Worm (Caenorhabditis elegans): ENCODE data around the gene Y105C5B.9.

Y105C5B.9 gene

ce11 chrIV:15915061-15915460, 15.3 kb upstream of the Y105C5B.9 start:
- no peak for TF ChIP-seq pha-4 (tag; optimal IDR thresholded peaks at IDR 0.05)
- TF ChIP-seq nhr-12 (tag; optimal IDR thresholded peaks at IDR 0.05): no peak
- no peak for TF ChIP-seq lin-32 (GFP tag; optimal IDR thresholded peaks at IDR 0.05)
- no peak for TF ChIP-seq M03D4.4 (tag; optimal IDR thresholded peaks at IDR 0.05)
- no peak for TF ChIP-seq elt-1 (tag; optimal IDR thresholded peaks at IDR 0.05; ENCODE audit: borderline replicate concordance, insufficient read depth)
- TF ChIP-seq elt-3 (tag; optimal IDR thresholded peaks at IDR 0.05): no peak
- no peak for TF ChIP-seq ceh-39 (tag; optimal IDR thresholded peaks at IDR 0.05)
- TF ChIP-seq unc-120 (tag; optimal IDR thresholded peaks at IDR 0.05; ENCODE audit: poor library complexity, severe bottlenecking): no peak
- no peak for TF ChIP-seq nhr-2 (tag; optimal IDR thresholded peaks at IDR 0.05)
- TF ChIP-seq ces-1 (GFP tag; optimal IDR thresholded peaks at IDR 0.05): no peak
- TF ChIP-seq nhr-28 (tag; optimal IDR thresholded peaks at IDR 0.05): no peak
- TF ChIP-seq lsy-2 (tag; optimal IDR thresholded peaks at IDR 0.05): no peak
- TF ChIP-seq drap-1 (GFP tag; optimal IDR thresholded peaks at IDR 0.05): no peak
- no peak for TF ChIP-seq snpc-4 (tag; optimal IDR thresholded peaks at IDR 0.05)
- TF ChIP-seq unc-62 (GFP tag; optimal IDR thresholded peaks at IDR 0.05): no peak
- no peak for TF ChIP-seq mls-2 (tag; optimal IDR thresholded peaks at IDR 0.05)
- TF ChIP-seq ceh-43 (GFP tag; optimal IDR thresholded peaks at IDR 0.05): no peak
- no peak for TF ChIP-seq mab-5 (tag; optimal IDR thresholded peaks at IDR 0.05)
- TF ChIP-seq ceh-83 (GFP tag; optimal IDR thresholded peaks at IDR 0.05): no peak
- no peak for TF ChIP-seq tbx-8 (GFP tag; optimal IDR thresholded peaks at IDR 0.05)

- TF ChIP-seq mab-5 (tag; optimal IDR thresholded peaks at IDR 0.05) (no peak), lin-32 (GFP tag; optimal IDR thresholded peaks at IDR 0.05) (no peak), elt-3 (tag; optimal IDR thresholded peaks at IDR 0.05) (no peak), nhr-237 (tag; optimal IDR thresholded peaks at IDR 0.05) (no peak), nhr-2 (tag; optimal IDR thresholded peaks at IDR 0.05) (no peak), lsy-2 (tag; optimal IDR thresholded peaks at IDR 0.05) (no peak), ham-2 (GFP tag; optimal IDR thresholded peaks at IDR 0.05) (no peak), nhr-12 (tag; optimal IDR thresholded peaks at IDR 0.05) (no peak), mls-2 (tag; optimal IDR thresholded peaks at IDR 0.05) (no peak), nhr-76 (tag; optimal IDR thresholded peaks at IDR 0.05) (no peak), ceh-83 (GFP tag; optimal IDR thresholded peaks at IDR 0.05) (no peak), tbx-8 (GFP tag; optimal IDR thresholded peaks at IDR 0.05) (no peak), unc-62 (GFP tag; optimal IDR thresholded peaks at IDR 0.05) (no peak), ces-1 (GFP tag; optimal IDR thresholded peaks at IDR 0.05) (no peak), ztf-11 (tag; optimal IDR thresholded peaks at IDR 0.05) (no peak)
Measured at ce11 chrIV:15923000-15923399, 7.4 kb upstream of the Y105C5B.9 start.

ce11 chrIV:15926746-15927145, 3.6 kb upstream of the Y105C5B.9 start, which contains the start of gene Y105C5B.8:
TSS of gene Y105C5B.8 (minus strand) at chrIV:15926846.
- TF ChIP-seq drap-1 (GFP tag; optimal IDR thresholded peaks at IDR 0.05) (no peak), sptf-1 (tag; optimal IDR thresholded peaks at IDR 0.05) (no peak), unc-62 (GFP tag; optimal IDR thresholded peaks at IDR 0.05) (no peak), pha-4 (tag; optimal IDR thresholded peaks at IDR 0.05) (no peak), lsy-2 (tag; optimal IDR thresholded peaks at IDR 0.05) (no peak), ceh-83 (GFP tag; optimal IDR thresholded peaks at IDR 0.05) (no peak), M03D4.4 (tag; optimal IDR thresholded peaks at IDR 0.05) (no peak), nhr-12 (tag; optimal IDR thresholded peaks at IDR 0.05) (no peak), elt-1 (tag; optimal IDR thresholded peaks at IDR 0.05; ENCODE audit: borderline replicate concordance, insufficient read depth) (no peak), bed-3 (GFP tag; optimal IDR thresholded peaks at IDR 0.05) (no peak), ceh-43 (GFP tag; optimal IDR thresholded peaks at IDR 0.05) (no peak), hlh-1 (tag; optimal IDR thresholded peaks at IDR 0.05) (no peak), elt-3 (tag; optimal IDR thresholded peaks at IDR 0.05) (no peak), zip-8 (tag; optimal IDR thresholded peaks at IDR 0.05) (no peak), unc-120 (tag; optimal IDR thresholded peaks at IDR 0.05; ENCODE audit: poor library complexity, severe bottlenecking) (no peak), nhr-28 (tag; optimal IDR thresholded peaks at IDR 0.05) (no peak), nhr-76 (tag; optimal IDR thresholded peaks at IDR 0.05) (no peak), lin-32 (GFP tag; optimal IDR thresholded peaks at IDR 0.05) (no peak)

ce11 chrIV:15929831-15930230, 550 bp upstream of the Y105C5B.9 start:
- TF ChIP-seq bed-3 (GFP tag; optimal IDR thresholded peaks at IDR 0.05) (no peak), ham-2 (GFP tag; optimal IDR thresholded peaks at IDR 0.05) (no peak), sem-2 (GFP tag; optimal IDR thresholded peaks at IDR 0.05) (no peak), flh-1 (GFP tag; optimal IDR thresholded peaks at IDR 0.05) (no peak), cnd-1 (tag; optimal IDR thresholded peaks at IDR 0.05) (no peak), M03D4.4 (tag; optimal IDR thresholded peaks at IDR 0.05) (no peak), unc-62 (GFP tag; optimal IDR thresholded peaks at IDR 0.05) (no peak), sptf-1 (tag; optimal IDR thresholded peaks at IDR 0.05) (no peak), elt-3 (tag; optimal IDR thresholded peaks at IDR 0.05) (no peak), unc-120 (tag; optimal IDR thresholded peaks at IDR 0.05; ENCODE audit: poor library complexity, severe bottlenecking) (no peak)

All from whole organism, mixed stage, embryonic.